Worm (Caenorhabditis elegans): Measurements from ENCODE around the gene oac-22.

The oac-22 gene

DNA sequence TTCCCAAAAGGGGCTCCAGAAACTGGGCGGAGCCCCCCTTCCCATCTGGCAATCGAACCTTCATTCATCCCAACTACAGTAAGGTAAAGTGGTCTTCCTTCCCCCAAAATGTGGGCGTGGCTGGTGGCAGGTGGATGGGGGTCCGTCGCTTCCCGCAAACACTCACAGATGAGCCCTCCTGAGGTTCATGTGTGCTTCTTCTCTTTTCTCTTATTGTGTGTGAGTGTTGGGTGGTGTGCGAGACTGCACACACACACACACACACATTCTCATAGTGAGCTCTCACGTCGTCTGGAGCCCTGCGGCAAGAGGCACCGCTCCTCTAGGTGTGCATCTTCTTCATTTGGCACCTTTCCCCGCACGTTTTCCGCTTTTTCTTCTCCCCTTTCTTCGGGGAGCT is 30.9 kb upstream of the oac-22 start:
- peak; percentile 59 for TF ChIP-seq unc-55 (GFP tag; optimal IDR thresholded peaks at IDR 0.05)
- TF ChIP-seq nhr-10 (tag; optimal IDR thresholded peaks at IDR 0.05): no peak

DNA sequence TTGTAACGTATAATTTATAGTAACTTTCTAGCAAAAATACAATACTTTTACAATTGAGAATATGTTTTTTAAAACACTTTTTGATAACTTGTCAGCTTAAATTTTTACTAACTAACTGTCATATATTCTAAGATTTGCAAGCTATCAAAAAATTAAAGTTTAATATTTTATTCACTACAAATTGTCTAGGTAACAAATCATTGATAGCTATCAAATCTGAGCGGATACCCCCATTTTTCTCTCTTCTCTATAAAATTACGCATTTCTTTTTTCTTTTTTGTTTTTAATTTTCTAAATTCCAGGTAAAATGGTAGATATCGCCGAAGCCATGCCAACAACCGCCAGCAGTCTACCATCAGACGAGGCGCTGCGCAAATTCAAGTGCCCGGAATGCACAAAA is 29.9 kb upstream of the oac-22 start, which contains the start of gene zag-1:
zag-1 (plus strand) TSS at position 301 of the 400 bp plus-strand sequence.
- TF ChIP-seq nhr-12 (tag; optimal IDR thresholded peaks at IDR 0.05): no peak
- no peak for TF ChIP-seq nhr-10 (tag; optimal IDR thresholded peaks at IDR 0.05)
- no peak for TF ChIP-seq snpc-4 (tag; optimal IDR thresholded peaks at IDR 0.05)
- TF ChIP-seq nhr-25 (tag; optimal IDR thresholded peaks at IDR 0.05): no peak
- TF ChIP-seq ztf-1 (GFP tag; conservative IDR thresholded peaks at IDR 0.05): no peak
- no peak for TF ChIP-seq nhr-77 (tag; optimal IDR thresholded peaks at IDR 0.05)
- TF ChIP-seq lin-11 (tag; optimal IDR thresholded peaks at IDR 0.05): no peak
- TF ChIP-seq C34F6.9 (tag; optimal IDR thresholded peaks at IDR 0.05): no peak
- TF ChIP-seq nhr-129 (tag; optimal IDR thresholded peaks at IDR 0.05): no peak
- TF ChIP-seq lin-13 (GFP tag; optimal IDR thresholded peaks at IDR 0.05): no peak
- no peak for TF ChIP-seq R02D3.7 (tag; optimal IDR thresholded peaks at IDR 0.05)

DNA sequence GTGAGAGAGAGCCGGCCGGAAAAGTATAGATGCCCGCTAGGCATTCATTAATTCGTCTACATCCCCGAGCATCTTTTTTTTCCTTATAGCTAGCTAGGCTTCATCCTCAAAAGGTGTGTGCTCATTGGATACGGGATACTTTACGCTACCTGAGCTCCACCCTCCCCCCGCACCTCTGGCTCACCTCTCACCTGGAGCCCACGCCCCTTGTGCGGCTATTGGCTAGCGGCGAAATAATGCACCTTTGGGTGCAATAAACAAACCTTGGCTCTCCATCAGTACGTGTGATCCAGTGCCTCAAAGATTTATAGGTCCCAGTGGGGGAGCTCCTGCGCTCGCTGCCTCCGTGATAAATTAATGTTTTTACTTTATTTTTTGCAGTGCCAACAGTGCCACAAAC is 29.3 kb upstream of the oac-22 start:
- TF ChIP-seq ztf-1 (GFP tag; conservative IDR thresholded peaks at IDR 0.05) (no peak), mab-5 (tag; optimal IDR thresholded peaks at IDR 0.05) (peak; percentile 62)

DNA sequence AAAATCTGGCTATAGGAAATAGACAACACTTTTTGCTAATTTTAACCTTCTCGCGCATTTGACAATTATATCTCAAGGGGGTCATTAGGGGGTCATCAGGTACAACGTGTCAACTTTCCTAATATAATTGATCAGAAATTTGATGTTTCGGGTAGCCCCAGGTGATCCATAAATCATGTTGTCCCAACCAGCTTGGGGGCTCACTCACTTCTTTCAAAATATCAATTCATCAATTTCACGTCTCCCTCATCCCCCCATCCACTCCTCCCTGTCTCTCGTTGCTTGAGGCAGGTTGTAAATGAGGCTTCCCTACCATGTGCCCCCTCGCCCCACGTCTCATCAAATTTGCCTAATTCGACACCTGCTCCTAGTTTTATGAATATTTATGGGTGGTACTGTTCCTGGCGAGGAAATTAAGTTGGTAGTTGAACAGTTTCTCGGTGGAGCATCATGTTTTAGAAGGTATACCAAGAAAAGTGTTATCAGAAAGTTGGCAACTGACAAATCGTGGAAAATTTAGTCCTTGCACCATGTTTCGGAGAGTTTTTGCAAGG is 27.4 kb upstream of the oac-22 start:
- no peak for TF ChIP-seq C34F6.9 (tag; optimal IDR thresholded peaks at IDR 0.05)
- TF ChIP-seq lin-39 (tag; optimal IDR thresholded peaks at IDR 0.05): peak; percentile 49
- TF ChIP-seq mdl-1 (tag; optimal IDR thresholded peaks at IDR 0.05): no peak
- no peak for TF ChIP-seq lin-11 (tag; optimal IDR thresholded peaks at IDR 0.05)
- peak; percentile 81 for TF ChIP-seq mab-5 (tag; optimal IDR thresholded peaks at IDR 0.05)

DNA sequence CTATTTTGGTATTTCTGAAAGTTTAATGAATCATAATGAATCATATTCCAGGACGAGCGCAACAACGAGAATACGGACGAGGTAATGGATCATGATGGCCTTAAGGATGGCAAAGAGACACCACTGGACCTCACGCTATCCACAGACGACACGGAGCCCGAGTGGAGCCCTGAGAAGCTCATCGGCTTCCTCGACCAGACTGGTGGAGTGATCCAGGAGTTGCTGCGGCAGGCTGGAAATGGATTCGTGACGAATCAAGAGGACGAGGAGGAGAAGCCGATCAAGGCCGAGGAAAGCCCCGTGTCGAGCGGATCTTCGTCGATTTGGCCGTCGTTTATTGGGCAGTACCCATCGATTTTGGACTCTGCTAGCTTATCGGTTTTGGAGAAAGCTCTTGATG is 25.9 kb upstream of the oac-22 start:
- TF ChIP-seq unc-39 (tag; optimal IDR thresholded peaks at IDR 0.05) (no peak), nhr-11 (tag; optimal IDR thresholded peaks at IDR 0.05) (no peak), ztf-1 (GFP tag; conservative IDR thresholded peaks at IDR 0.05) (no peak), nhr-129 (tag; optimal IDR thresholded peaks at IDR 0.05) (no peak), egl-27 (tag; optimal IDR thresholded peaks at IDR 0.05) (no peak), ceh-82 (tag; optimal IDR thresholded peaks at IDR 0.05) (no peak)

DNA sequence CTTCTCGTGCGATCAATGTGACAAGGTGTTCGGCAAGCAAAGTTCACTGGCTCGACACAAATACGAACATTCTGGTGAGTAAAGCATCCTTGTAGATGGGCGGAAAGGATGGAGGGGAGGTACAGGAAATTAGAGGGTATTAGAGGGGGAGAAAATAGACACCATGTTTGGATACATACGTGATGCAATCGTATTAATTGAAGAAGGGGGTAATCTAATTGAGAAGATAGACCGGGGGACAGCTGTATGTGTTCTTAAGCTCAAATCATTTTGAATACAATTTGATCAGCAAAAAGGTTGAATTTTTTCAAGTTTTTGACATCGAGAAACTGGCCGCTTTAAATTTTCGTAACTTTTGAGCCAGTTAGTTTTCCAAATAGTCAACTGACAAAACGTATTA is 25.1 kb upstream of the oac-22 start:
- TF ChIP-seq egl-27 (tag; optimal IDR thresholded peaks at IDR 0.05): no peak
- TF ChIP-seq alr-1 (tag; optimal IDR thresholded peaks at IDR 0.05): no peak
- TF ChIP-seq ztf-4 (tag; optimal IDR thresholded peaks at IDR 0.05): no peak

DNA sequence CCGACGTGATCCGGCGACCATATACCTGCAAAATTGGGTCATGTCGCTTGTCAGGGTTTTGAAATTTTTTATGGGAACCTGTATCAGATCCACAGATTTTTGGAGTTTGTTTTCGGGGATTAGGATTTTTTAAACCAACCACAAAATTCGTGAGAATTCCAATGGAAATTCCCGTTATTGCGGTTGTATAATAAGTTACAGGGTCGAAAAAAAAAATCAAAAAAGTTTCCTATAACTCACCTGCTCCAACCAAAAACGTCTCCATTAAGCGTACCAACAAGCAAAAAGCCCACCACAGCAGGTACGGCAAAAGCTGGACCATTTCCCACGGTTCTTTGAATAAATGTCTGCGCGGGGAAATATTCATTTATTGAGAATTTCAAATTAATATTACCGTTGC is 22.5 kb upstream of the oac-22 start:
- no peak for TF ChIP-seq nhr-10 (tag; optimal IDR thresholded peaks at IDR 0.05)
- TF ChIP-seq ceh-16 (tag; optimal IDR thresholded peaks at IDR 0.05): no peak
- TF ChIP-seq nhr-11 (tag; optimal IDR thresholded peaks at IDR 0.05): no peak
- no peak for TF ChIP-seq blmp-1 (tag; optimal IDR thresholded peaks at IDR 0.05; ENCODE audit: insufficient read depth)

DNA sequence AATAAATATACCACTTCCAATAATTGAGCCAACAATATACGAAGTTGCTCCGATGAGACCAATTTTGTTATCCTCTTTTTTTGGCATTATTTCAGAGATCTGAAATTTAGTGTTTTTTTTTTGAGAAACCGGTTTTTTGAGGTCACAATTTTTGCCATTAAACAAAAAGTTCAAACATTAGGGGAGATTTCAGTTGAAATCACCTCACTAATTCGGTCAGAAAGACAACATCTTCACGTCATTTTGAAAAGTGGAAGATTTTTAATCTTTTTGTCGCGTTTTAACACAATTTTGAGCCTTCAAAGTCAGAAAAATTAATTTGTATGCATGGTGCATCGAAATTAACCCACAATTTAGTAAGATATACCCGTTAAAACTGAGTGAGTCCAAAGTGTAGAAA is 20.5 kb upstream of the oac-22 start, which contains the start of gene aat-8:
aat-8 (minus strand) TSS at position 101 of the 400 bp plus-strand sequence.
- TF ChIP-seq elt-1 (tag; optimal IDR thresholded peaks at IDR 0.05): no peak
- no peak for TF ChIP-seq nhr-10 (tag; optimal IDR thresholded peaks at IDR 0.05)
- no peak for TF ChIP-seq nhr-11 (tag; optimal IDR thresholded peaks at IDR 0.05)
- TF ChIP-seq Y55F3AM.14 (GFP tag; optimal IDR thresholded peaks at IDR 0.05): no peak
- TF ChIP-seq skn-1 (tag; optimal IDR thresholded peaks at IDR 0.05): no peak
- no peak for TF ChIP-seq blmp-1 (tag; optimal IDR thresholded peaks at IDR 0.05; ENCODE audit: insufficient read depth)
- no peak for TF ChIP-seq ztf-1 (GFP tag; conservative IDR thresholded peaks at IDR 0.05)
- TF ChIP-seq zag-1 (tag; optimal IDR thresholded peaks at IDR 0.05): no peak
- TF ChIP-seq nhr-21 (tag; optimal IDR thresholded peaks at IDR 0.05): no peak
- TF ChIP-seq dmd-4 (tag; optimal IDR thresholded peaks at IDR 0.05): no peak
- no peak for TF ChIP-seq ztf-11 (tag; optimal IDR thresholded peaks at IDR 0.05)
- TF ChIP-seq nhr-12 (tag; optimal IDR thresholded peaks at IDR 0.05): no peak
- TF ChIP-seq elt-3 (tag; optimal IDR thresholded peaks at IDR 0.05): no peak
- no peak for TF ChIP-seq lin-11 (tag; optimal IDR thresholded peaks at IDR 0.05)
- TF ChIP-seq aly-2 (tag; optimal IDR thresholded peaks at IDR 0.05): no peak
- no peak for TF ChIP-seq nhr-25 (tag; optimal IDR thresholded peaks at IDR 0.05)
- TF ChIP-seq nhr-237 (tag; optimal IDR thresholded peaks at IDR 0.05): no peak
- TF ChIP-seq lin-13 (GFP tag; optimal IDR thresholded peaks at IDR 0.05): no peak
